Fruit fly (Drosophila melanogaster) whole organism, embryonic: ENCODE results near the gene CG5255.

ENCODE experiments used
- CG10462 ChIP-seq: fragments of 200-800 bp; sonication (Bioruptor generic); optimal IDR thresholded peaks from 2 replicates; lab custom pipeline; 2016; ENCODE audit warnings: missing biosample characterization, missing genetic modification characterization
- CG10654 ChIP-seq: fragments of 200-800 bp; sonication (Bioruptor generic); optimal IDR thresholded peaks from 2 replicates; lab custom pipeline; 2016; ENCODE audit warnings: missing biosample characterization, missing genetic modification characterization
- CG12744 ChIP-seq: fragments of 200-800 bp; sonication (Bioruptor generic); optimal IDR thresholded peaks from 2 replicates; lab custom pipeline; 2016; ENCODE audit warnings: missing biosample characterization, missing genetic modification characterization
- CG13123 ChIP-seq: fragments of 200-800 bp; sonication (Bioruptor generic); optimal IDR thresholded peaks from 2 replicates; lab custom pipeline; 2016; ENCODE audit warnings: missing biosample characterization, missing genetic modification characterization
- CG15479 ChIP-seq: fragments of 200-800 bp; sonication (Bioruptor generic); optimal IDR thresholded peaks from 3 replicates; lab custom pipeline; 2019; ENCODE audit warnings: missing biosample characterization, mild to moderate bottlenecking, missing genetic modification characterization, moderate library complexity
- CG17361 ChIP-seq: fragments of 200-800 bp; sonication (Bioruptor generic); IDR thresholded peaks from 3 replicates; pipeline ENCODE4 v1.3.6; 2022; ENCODE audit warnings: missing biosample characterization, missing genetic modification characterization
- CG18619 ChIP-seq: fragments of 200-800 bp; sonication (Bioruptor generic); optimal IDR thresholded peaks from 3 replicates; lab custom pipeline; 2017; ENCODE audit warnings: missing biosample characterization, mild to moderate bottlenecking, missing genetic modification characterization
- CG2199 ChIP-seq: fragments of 200-800 bp; sonication (Bioruptor generic); IDR thresholded peaks from 3 replicates; pipeline ENCODE4 v1.3.6; 2022; ENCODE audit warnings: missing biosample characterization, missing genetic modification characterization
- CG2875 ChIP-seq: fragments of 200-800 bp; sonication (Bioruptor generic); optimal IDR thresholded peaks from 2 replicates; lab custom pipeline; 2017; ENCODE audit warnings: missing biosample characterization, mild to moderate bottlenecking, missing genetic modification characterization, missing genetic modification reagents
- CG31365 ChIP-seq: fragments of 200-800 bp; sonication (Bioruptor generic); optimal IDR thresholded peaks from 2 replicates; lab custom pipeline; 2018; ENCODE audit warnings: missing biosample characterization, mild to moderate bottlenecking, missing genetic modification characterization
- CG3995 ChIP-seq: fragments of 200-800 bp; sonication (Bioruptor generic); optimal IDR thresholded peaks from 3 replicates; lab custom pipeline; 2016; ENCODE audit warnings: missing biosample characterization, missing genetic modification characterization
- CG5180 ChIP-seq: fragments of 200-800 bp; sonication (Bioruptor generic); optimal IDR thresholded peaks from 3 replicates; lab custom pipeline; 2017; ENCODE audit warnings: missing biosample characterization, missing genetic modification characterization, mild to moderate bottlenecking, moderate library complexity, missing genetic modification reagents
- CG6791 ChIP-seq: fragments of 200-800 bp; sonication (Bioruptor generic); IDR thresholded peaks from 3 replicates; pipeline ENCODE4 v1.3.6; 2022; ENCODE audit warnings: missing biosample characterization, missing genetic modification characterization; ENCODE audit not compliant: partially characterized antibody
- CG6813 ChIP-seq: fragments of 200-800 bp; sonication (Bioruptor generic); optimal IDR thresholded peaks from 2 replicates; lab custom pipeline; 2017; ENCODE audit warnings: missing biosample characterization, missing genetic modification characterization, mild to moderate bottlenecking, moderate library complexity, missing genetic modification reagents
- CG7372 ChIP-seq: fragments of 200-800 bp; sonication (Bioruptor generic); IDR thresholded peaks from 2 replicates; pipeline ENCODE4 v1.3.6; 2022; ENCODE audit warnings: missing biosample characterization, missing genetic modification characterization
- CG8089 ChIP-seq: fragments of 200-800 bp; sonication (Bioruptor generic); optimal IDR thresholded peaks from 3 replicates; lab custom pipeline; 2016; ENCODE audit warnings: missing biosample characterization, missing genetic modification characterization
- Dll ChIP-seq: fragments of 200-800 bp; sonication (Bioruptor generic); IDR thresholded peaks from 4 replicates; pipeline ENCODE4 v1.3.6; 2022; ENCODE audit warnings: missing biosample characterization, missing genetic modification characterization; ENCODE audit not compliant: partially characterized antibody
- E2f2 ChIP-seq: fragments of 200-800 bp; sonication (Bioruptor generic); IDR thresholded peaks from 2 replicates; pipeline ENCODE4 v1.3.6; 2022; ENCODE audit warnings: missing biosample characterization, missing genetic modification characterization
- ERR ChIP-seq: fragments of 200-800 bp; sonication (Bioruptor generic); optimal IDR thresholded peaks from 2 replicates; lab custom pipeline; 2016; ENCODE audit warnings: missing biosample characterization, missing genetic modification characterization
- H15 ChIP-seq: fragments of 200-800 bp; sonication (Bioruptor generic); IDR thresholded peaks from 3 replicates; pipeline ENCODE4 v1.3.6; 2022; ENCODE audit warnings: missing biosample characterization, missing genetic modification characterization
- MESR4 ChIP-seq: fragments of 200-800 bp; sonication (Bioruptor generic); optimal IDR thresholded peaks from 2 replicates; lab custom pipeline; 2018; ENCODE audit warnings: missing biosample characterization, mild to moderate bottlenecking, missing genetic modification characterization, moderate library complexity
- NfI ChIP-seq: fragments of 200-800 bp; sonication (Bioruptor generic); optimal IDR thresholded peaks from 3 replicates; lab custom pipeline; 2018; ENCODE audit warnings: missing biosample characterization, mild to moderate bottlenecking, missing genetic modification characterization, moderate library complexity
- Oli ChIP-seq: fragments of 200-800 bp; sonication (Bioruptor generic); optimal IDR thresholded peaks from 2 replicates; lab custom pipeline; 2018; ENCODE audit warnings: missing biosample characterization, mild to moderate bottlenecking, missing genetic modification characterization, moderate library complexity
- Six4 ChIP-seq: fragments of 200-800 bp; sonication (Bioruptor generic); optimal IDR thresholded peaks from 2 replicates; lab custom pipeline; 2016; ENCODE audit warnings: missing biosample characterization, missing genetic modification characterization
- Stat92E ChIP-seq, 3 experiments: fragments of >200 bp in 2 of 3; fragments of 200-800 bp in 1 of 3; sonication (Bioruptor generic) in 1 of 3; optimal IDR thresholded peaks; 2 replicates each; lab custom pipeline; 2017 to 2019; ENCODE audit warnings: missing biosample characterization in 3 of 3, missing genetic modification characterization in 3 of 3, mild to moderate bottlenecking in 1 of 3, moderate library complexity in 1 of 3
- Trl ChIP-seq, 3 experiments: fragments of >200 bp in 2 of 3; fragments of 200-800 bp in 1 of 3; sonication (Bioruptor generic) in 1 of 3; optimal IDR thresholded peaks; 2 replicates in 1 of 3; 3 replicates in 2 of 3; lab custom pipeline; 2016 to 2017; ENCODE audit warnings: missing biosample characterization in 1 of 3, missing genetic modification characterization in 1 of 3
- Vsx1 ChIP-seq: fragments of 200-800 bp; sonication (Bioruptor generic); optimal IDR thresholded peaks from 2 replicates; lab custom pipeline; 2017; ENCODE audit warnings: missing biosample characterization, mild to moderate bottlenecking, missing genetic modification characterization, missing genetic modification reagents
- ac ChIP-seq: fragments of 200-800 bp; sonication (Bioruptor generic); optimal IDR thresholded peaks from 3 replicates; lab custom pipeline; 2017; ENCODE audit warnings: missing biosample characterization, mild to moderate bottlenecking, missing genetic modification characterization
- ara ChIP-seq: fragments of 200-800 bp; sonication (Bioruptor generic); IDR thresholded peaks from 2 replicates; pipeline ENCODE4 v1.3.6; 2022; ENCODE audit warnings: missing biosample characterization, missing genetic modification characterization
- bbx ChIP-seq: fragments of 200-800 bp; sonication (Bioruptor generic); IDR thresholded peaks from 2 replicates; pipeline ENCODE4 v1.3.6; 2022; ENCODE audit warnings: missing biosample characterization, missing genetic modification characterization; ENCODE audit not compliant: partially characterized antibody
- chn ChIP-seq: fragments of 200-800 bp; sonication (Bioruptor generic); optimal IDR thresholded peaks from 2 replicates; lab custom pipeline; 2016; ENCODE audit warnings: missing biosample characterization, missing genetic modification characterization
- dpn ChIP-seq, 2 experiments: fragments of 200-800 bp; sonication (Bioruptor generic); optimal IDR thresholded peaks; 3 replicates each; lab custom pipeline; 2016; ENCODE audit warnings: missing biosample characterization in 2 of 2, missing genetic modification characterization in 2 of 2
- fd64A ChIP-seq: fragments of 200-800 bp; sonication (Bioruptor generic); optimal IDR thresholded peaks from 3 replicates; lab custom pipeline; 2018; ENCODE audit warnings: missing biosample characterization, mild to moderate bottlenecking, missing genetic modification characterization
- fd96Cb ChIP-seq: fragments of 200-800 bp; sonication (Bioruptor generic); optimal IDR thresholded peaks from 2 replicates; lab custom pipeline; 2018; ENCODE audit warnings: missing biosample characterization, mild to moderate bottlenecking, missing genetic modification characterization, moderate library complexity
- hb ChIP-seq: fragments of 200-800 bp; sonication (Bioruptor generic); IDR thresholded peaks from 3 replicates; pipeline ENCODE4 v1.3.6; 2022; ENCODE audit warnings: missing biosample characterization, missing genetic modification characterization; ENCODE audit not compliant: partially characterized antibody
- hth ChIP-seq: fragments of >200 bp; optimal IDR thresholded peaks from 2 replicates; lab custom pipeline; 2017; ENCODE audit warnings: inconsistent platforms
- kni ChIP-seq: fragments of 200-800 bp; sonication (Bioruptor generic); optimal IDR thresholded peaks from 3 replicates; lab custom pipeline; 2017; ENCODE audit warnings: mild to moderate bottlenecking, missing biosample characterization, missing genetic modification reagents, missing genetic modification characterization
- mirr ChIP-seq: fragments of 200-800 bp; sonication (Bioruptor generic); optimal IDR thresholded peaks from 3 replicates; lab custom pipeline; 2018; ENCODE audit warnings: missing biosample characterization, mild to moderate bottlenecking, missing genetic modification characterization
- mld ChIP-seq: fragments of 200-800 bp; sonication (Bioruptor generic); IDR thresholded peaks from 3 replicates; pipeline ENCODE4 v1.3.6; 2022; ENCODE audit warnings: missing biosample characterization, missing genetic modification characterization; ENCODE audit not compliant: partially characterized antibody
- odd ChIP-seq: fragments of 200-800 bp; sonication (Bioruptor generic); optimal IDR thresholded peaks from 2 replicates; lab custom pipeline; 2017; ENCODE audit warnings: missing biosample characterization, mild to moderate bottlenecking, missing genetic modification characterization
- peb ChIP-seq: fragments of 200-800 bp; sonication (Bioruptor generic); IDR thresholded peaks from 2 replicates; pipeline ENCODE4 v1.3.6; 2022; ENCODE audit warnings: missing biosample characterization, missing genetic modification characterization
- ranshi ChIP-seq: fragments of 200-800 bp; sonication (Bioruptor generic); IDR thresholded peaks from 2 replicates; pipeline ENCODE4 v1.3.6; 2022; ENCODE audit warnings: missing biosample characterization, missing genetic modification characterization
- sd ChIP-seq: fragments of 200-800 bp; sonication (Bioruptor generic); optimal IDR thresholded peaks from 3 replicates; lab custom pipeline; 2018; ENCODE audit warnings: missing biosample characterization, mild to moderate bottlenecking, missing genetic modification characterization, moderate library complexity
- sima ChIP-seq: fragments of 200-800 bp; sonication (Bioruptor generic); optimal IDR thresholded peaks from 2 replicates; lab custom pipeline; 2016; ENCODE audit warnings: missing biosample characterization, missing genetic modification characterization
- slou ChIP-seq: fragments of 200-800 bp; sonication (Bioruptor generic); optimal IDR thresholded peaks from 3 replicates; lab custom pipeline; 2016; ENCODE audit warnings: missing biosample characterization, missing genetic modification characterization
- stc ChIP-seq: fragments of 200-800 bp; sonication (Bioruptor generic); IDR thresholded peaks from 2 replicates; pipeline ENCODE4 v1.3.6; 2022; ENCODE audit warnings: missing biosample characterization, missing genetic modification characterization
- stwl ChIP-seq: fragments of 200-800 bp; sonication (Bioruptor generic); optimal IDR thresholded peaks from 3 replicates; lab custom pipeline; 2018; ENCODE audit warnings: missing biosample characterization, mild to moderate bottlenecking, missing genetic modification characterization, moderate library complexity
- toy ChIP-seq: fragments of 200-800 bp; sonication (Bioruptor generic); IDR thresholded peaks from 2 replicates; pipeline ENCODE4 v1.3.6; 2022; ENCODE audit warnings: missing biosample characterization, missing genetic modification characterization
- tx ChIP-seq: fragments of 200-800 bp; sonication (Bioruptor generic); optimal IDR thresholded peaks from 2 replicates; lab custom pipeline; 2016; ENCODE audit warnings: missing biosample characterization, missing genetic modification characterization

The CG5255 gene

dm6 chr3R:17151376-17152026 is 13.8 kb downstream of the CG5255 start, which contains the start of gene CG5292 (continued):
- TF ChIP-seq Six4 (GFP tag; lab: Kevin White, UChicago) (no peak), hth (lab: Kevin White, UChicago) (no peak), hb (GFP tag; lab: Robert Waterston, UW) (no peak), sima (GFP tag; lab: Kevin White, UChicago) (no peak), CG6791 (GFP tag; lab: Robert Waterston, UW) (peak; percentile 77; the same call in 2 of the 3 replicates), Stat92E (GFP tag; optimal IDR thresholded peaks at IDR 0.05; lab: Kevin White, UChicago) (no peak), peb (GFP tag; lab: Robert Waterston, UW) (no peak), CG3995 (peak; percentile 99), fd64A (GFP tag; lab: Kevin White, UChicago) (no peak), CG7372 (GFP tag; lab: Robert Waterston, UW) (0 out of 2 replicates have a peak, but pooled peaks have one; percentile 37), ranshi (GFP tag; lab: Robert Waterston, UW) (peak; percentile 51), mirr (GFP tag; lab: Kevin White, UChicago) (no peak), sd (tag; lab: Kevin White, UChicago) (no peak), odd (GFP tag; lab: Kevin White, UChicago) (no peak), NfI (GFP tag; lab: Kevin White, UChicago) (peak; percentile 55), toy (GFP tag; lab: Robert Waterston, UW) (no peak), bbx (peak; percentile 62), Trl (optimal IDR thresholded peaks at IDR 0.05; lab: Kevin White, UChicago) (no peak), Trl (GFP tag; optimal IDR thresholded peaks at IDR 0.05; lab: Kevin White, UChicago) (peak; percentile 17), slou (GFP tag; lab: Kevin White, UChicago) (peak; percentile 33), CG2875 (GFP tag; lab: Kevin White, UChicago) (peak; percentile 45), chn (GFP tag; lab: Kevin White, UChicago) (peak; percentile 52), CG10462 (GFP tag; lab: Kevin White, UChicago) (peak; percentile 15), CG17361 (GFP tag; lab: Robert Waterston, UW) (no peak; the same call in 2 of the 3 replicates), Vsx1 (GFP tag; lab: Kevin White, UChicago) (no peak), E2f2 (peak; percentile 65), stc (GFP tag; lab: Robert Waterston, UW) (peak; percentile 58), MESR4 (GFP tag; lab: Kevin White, UChicago) (peak; percentile 66), CG5180 (GFP tag; lab: Kevin White, UChicago) (no peak), ERR (no peak), CG8089 (GFP tag; lab: Kevin White, UChicago) (no peak), CG31365 (tag; lab: Kevin White, UChicago) (no peak), CG18619 (GFP tag; lab: Kevin White, UChicago) (peak; percentile 23), CG15479 (GFP tag; lab: Kevin White, UChicago) (no peak), fd96Cb (tag; lab: Kevin White, UChicago) (no peak), dpn (GFP tag; optimal IDR thresholded peaks at IDR 0.05; lab: Kevin White, UChicago) (peak; percentile 42 to 67), mld (GFP tag; lab: Robert Waterston, UW) (peak; percentile 56; the same call in 1 of the 3 replicates), Oli (tag; lab: Kevin White, UChicago) (peak; percentile 33), stwl (tag; lab: Kevin White, UChicago) (peak; percentile 80), CG10654 (no peak), CG2199 (GFP tag; lab: Robert Waterston, UW) (no peak), CG12744 (no peak), CG6813 (GFP tag; lab: Kevin White, UChicago) (no peak), CG13123 (GFP tag; lab: Kevin White, UChicago) (no peak), tx (GFP tag; lab: Kevin White, UChicago) (no peak), H15 (GFP tag; lab: Robert Waterston, UW) (peak; percentile 30; the same call in 1 of the 3 replicates), kni (GFP tag; lab: Kevin White, UChicago) (no peak), Dll (peak; percentile 59; the same call in 2 of the 4 replicates), ac (GFP tag; lab: Kevin White, UChicago) (no peak), ara (GFP tag; lab: Robert Waterston, UW) (peak; percentile 47; the same call in 1 of the 2 replicates)
